Worm (Caenorhabditis elegans): ENCODE results near the gene C03H5.4.

DNA sequence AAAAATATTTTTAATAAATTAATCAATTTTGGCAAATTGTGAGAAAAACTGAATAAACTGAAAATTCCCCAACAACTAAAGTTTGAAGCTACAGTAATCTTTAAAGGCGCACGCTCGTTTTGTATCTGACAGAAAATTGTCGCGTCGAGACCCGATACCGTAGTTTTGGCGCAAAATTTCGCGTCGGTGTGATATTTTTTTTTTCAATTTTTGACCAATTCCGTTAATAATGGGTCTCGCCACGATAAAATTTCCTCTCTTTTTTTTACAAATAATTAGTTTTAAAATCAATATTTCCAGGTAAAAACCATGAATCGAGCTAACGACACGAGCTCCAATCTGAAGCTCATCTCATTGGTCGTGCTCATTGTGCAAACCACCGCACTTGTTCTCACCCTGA, 13.5 kb downstream of the C03H5.4 start, which contains the start of gene nstp-4:
- no peak for TF ChIP-seq ztf-23 (GFP tag; IDR thresholded peaks at IDR 0.05)
- no peak for TF ChIP-seq T22C8.4 (GFP tag; IDR thresholded peaks at IDR 0.05)
- TF ChIP-seq med-1 (GFP tag; optimal IDR thresholded peaks at IDR 0.05; ENCODE audit: insufficient read depth): no peak
- TF ChIP-seq ztf-29 (GFP tag; IDR thresholded peaks at IDR 0.05): no peak
- TF ChIP-seq flt-1 (GFP tag; IDR thresholded peaks at IDR 0.05): no peak
- no peak for TF ChIP-seq cog-1 (tag; optimal IDR thresholded peaks at IDR 0.05)
- TF ChIP-seq tab-1 (GFP tag; IDR thresholded peaks at IDR 0.05): no peak

Measured in whole organism, midembryonic.